Fruit fly (Drosophila melanogaster) whole organism, adult: ENCODE results near the gene hob.

Experiments used
- CG1620 ChIP-seq: fragments of 200-800 bp; sonication (Bioruptor generic); optimal IDR thresholded peaks from 2 replicates; lab custom pipeline; 2016; ENCODE audit warnings: missing biosample characterization, missing genetic modification characterization
- bab1 ChIP-seq: fragments of 200-800 bp; sonication (Bioruptor generic); optimal IDR thresholded peaks from 3 replicates; lab custom pipeline; 2019; ENCODE audit warnings: missing biosample characterization, mild to moderate bottlenecking, missing genetic modification characterization, moderate library complexity
- cnc ChIP-seq, 2 experiments: fragments of >200 bp; optimal IDR thresholded peaks; 2 replicates each; lab custom pipeline; 2017
- tj ChIP-seq: fragments of 200-800 bp; sonication (Bioruptor generic); optimal IDR thresholded peaks from 3 replicates; lab custom pipeline; 2017; ENCODE audit warnings: missing biosample characterization, mild to moderate bottlenecking, missing genetic modification characterization, moderate library complexity
- toe ChIP-seq: fragments of 200-800 bp; sonication (Bioruptor generic); optimal IDR thresholded peaks from 2 replicates; lab custom pipeline; 2016; ENCODE audit warnings: missing biosample characterization, missing genetic modification characterization

DNA sequence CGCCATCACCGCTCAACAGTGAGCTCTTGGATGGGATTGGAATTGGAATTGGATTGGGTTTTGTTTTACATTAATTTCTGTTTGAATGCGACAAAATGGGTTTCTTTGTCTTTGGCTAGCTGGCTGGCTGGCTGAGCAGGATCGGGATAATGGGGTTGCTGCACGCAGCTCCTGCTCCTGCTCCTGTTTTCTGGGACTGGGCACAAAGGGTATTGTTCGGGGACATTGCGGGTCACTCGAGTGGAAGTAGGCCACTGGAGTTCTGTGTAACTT is 22.6 kb upstream of the hob start:
- TF ChIP-seq bab1 (GFP tag; lab: Kevin White, UChicago) (no peak), CG1620 (GFP tag; lab: Kevin White, UChicago) (no peak), tj (GFP tag; lab: Kevin White, UChicago) (no peak), toe (GFP tag; lab: Kevin White, UChicago) (no peak), cnc (optimal IDR thresholded peaks at IDR 0.05; lab: Kevin White, UChicago) (no peak)
